Fruit fly (Drosophila melanogaster): Measurements from ENCODE around the gene vanin-like.

DNA sequence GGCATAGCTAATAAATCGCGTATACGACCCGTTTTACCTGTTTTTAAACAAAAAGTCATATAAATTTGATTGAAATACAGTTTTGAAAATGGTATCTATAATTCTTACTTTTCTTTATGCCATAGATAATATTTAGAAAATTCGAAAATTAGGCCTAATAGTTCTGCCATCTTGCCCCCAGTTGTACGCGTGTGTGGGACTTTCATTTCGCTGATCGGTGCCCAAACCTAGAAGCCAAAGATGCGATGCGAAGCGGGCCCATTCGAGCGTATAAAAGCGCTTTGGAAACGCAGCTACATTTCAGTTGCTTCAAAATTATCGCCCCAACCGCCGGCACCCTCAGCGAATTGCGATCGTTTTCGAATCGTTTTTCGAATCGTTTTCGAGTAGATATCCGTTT, 34.7 kb upstream of the vanin-like start, which contains the start of gene CG14445:
- TF ChIP-seq CG3995 (GFP tag; optimal IDR thresholded peaks at IDR 0.05), result no peak
- no peak for TF ChIP-seq CG43689 (GFP tag; IDR thresholded peaks at IDR 0.05)
